Worm (Caenorhabditis elegans) whole organism, midembryonic: ENCODE data around the gene rpt-4.
A peak's percentile ranks its signal among the peaks of the same experiment; 100 is the strongest.

Experiments used
- cog-1 ChIP-seq: sonication (generic microtip); optimal IDR thresholded peaks from 2 replicates; lab custom pipeline; 2016; ENCODE audit warnings: missing genetic modification characterization, missing compliant biosample characterization
- ztf-29 ChIP-seq: fragments of 200-800 bp; sonication (Bioruptor generic); IDR thresholded peaks from 2 replicates; pipeline ENCODE4 v1.3.6; 2022; ENCODE audit warnings: missing genetic modification reagents, missing genetic modification characterization, missing compliant biosample characterization

- peak; percentile 26 for TF ChIP-seq cog-1 (tag; lab: Kevin White, UChicago)
- TF ChIP-seq ztf-29 (GFP tag; lab: Robert Waterston, UW) = no peak
Measured at ce11 chrII:24559-24998, 21.4 kb downstream of the rpt-4 start, which contains the start of gene enee-1.
